Worm (Caenorhabditis elegans) whole organism, late embryonic: ENCODE data around the gene ZC21.8.
A peak's percentile ranks its signal among the peaks of the same experiment; 100 is the strongest.

Source experiments
- C08G9.2 ChIP-seq: sonication (generic microtip); optimal IDR thresholded peaks from 2 replicates; lab custom pipeline; 2016; ENCODE audit warnings: mild to moderate bottlenecking, missing genetic modification characterization, moderate library complexity, missing compliant biosample characterization
- C38D4.7 ChIP-seq: fragments of 200-800 bp; sonication (Bioruptor generic); optimal IDR thresholded peaks from 2 replicates; lab custom pipeline; 2018; ENCODE audit warnings: mild to moderate bottlenecking, missing genetic modification characterization, moderate library complexity, missing compliant biosample characterization
- F13H6.1 ChIP-seq: sonication (generic microtip); optimal IDR thresholded peaks from 2 replicates; lab custom pipeline; 2016; ENCODE audit warnings: missing genetic modification characterization, missing compliant biosample characterization
- K09A11.1 ChIP-seq: sonication (generic microtip); optimal IDR thresholded peaks from 2 replicates; lab custom pipeline; 2017; ENCODE audit warnings: antibody characterized with exemption, mild to moderate bottlenecking, missing genetic modification characterization, missing compliant biosample characterization; ENCODE audit not compliant: insufficient read depth
- T23F11.4 ChIP-seq: fragments of 200-800 bp; sonication (Bioruptor generic); optimal IDR thresholded peaks from 2 replicates; lab custom pipeline; 2018; ENCODE audit warnings: mild to moderate bottlenecking, missing genetic modification characterization, missing compliant biosample characterization
- Y22D7AL.16 ChIP-seq: sonication (generic microtip); optimal IDR thresholded peaks from 2 replicates; lab custom pipeline; 2016; ENCODE audit warnings: missing genetic modification characterization, missing compliant biosample characterization
- ahr-1 ChIP-seq: sonication (generic microtip); optimal IDR thresholded peaks from 2 replicates; lab custom pipeline; 2016; ENCODE audit warnings: missing genetic modification characterization, missing compliant biosample characterization
- ama-1 ChIP-seq: fragments of 150-350 bp; optimal IDR thresholded peaks from 2 replicates; lab custom pipeline; 2014
- ceh-18 ChIP-seq: sonication (generic microtip); optimal IDR thresholded peaks from 2 replicates; lab custom pipeline; 2016; ENCODE audit warnings: missing genetic modification characterization, missing compliant biosample characterization
- ceh-19 ChIP-seq: fragments of 200-800 bp; sonication (Bioruptor generic); optimal IDR thresholded peaks from 2 replicates; lab custom pipeline; 2018; ENCODE audit warnings: mild to moderate bottlenecking, missing genetic modification characterization, missing compliant biosample characterization
- ceh-2 ChIP-seq: sonication (generic microtip); optimal IDR thresholded peaks from 2 replicates; lab custom pipeline; 2016; ENCODE audit warnings: missing genotype, missing genetic modification characterization, missing compliant biosample characterization
- ceh-22 ChIP-seq: sonication (generic microtip); optimal IDR thresholded peaks from 2 replicates; lab custom pipeline; 2017; ENCODE audit warnings: missing biosample characterization, missing genetic modification characterization
- ceh-24 ChIP-seq: sonication (generic microtip); optimal IDR thresholded peaks from 2 replicates; lab custom pipeline; 2016; ENCODE audit warnings: mild to moderate bottlenecking, missing genetic modification characterization, missing compliant biosample characterization
- ceh-30 ChIP-seq: fragments of 150-350 bp; optimal IDR thresholded peaks from 2 replicates; lab custom pipeline; 2014; ENCODE audit warnings: missing biosample characterization, missing genetic modification characterization
- ceh-31 ChIP-seq: sonication (generic microtip); optimal IDR thresholded peaks from 2 replicates; lab custom pipeline; 2016; ENCODE audit warnings: missing genetic modification characterization, missing compliant biosample characterization
- ceh-45 ChIP-seq: fragments of 200-800 bp; sonication (Bioruptor generic); IDR thresholded peaks from 2 replicates; pipeline ENCODE4 v1.3.6; 2022; ENCODE audit warnings: missing genetic modification reagents, missing genetic modification characterization, missing compliant biosample characterization
- ceh-6 ChIP-seq: fragments of 200-800 bp; sonication (Bioruptor generic); optimal IDR thresholded peaks from 2 replicates; lab custom pipeline; 2018; ENCODE audit warnings: mild to moderate bottlenecking, missing genetic modification characterization, missing compliant biosample characterization
- ceh-9 ChIP-seq: sonication (generic microtip); optimal IDR thresholded peaks from 2 replicates; lab custom pipeline; 2016; ENCODE audit warnings: mild to moderate bottlenecking, missing genetic modification characterization, inconsistent platforms, missing compliant biosample characterization
- che-1 ChIP-seq: sonication (generic microtip); optimal IDR thresholded peaks from 2 replicates; lab custom pipeline; 2016; ENCODE audit warnings: mild to moderate bottlenecking, missing genetic modification characterization, missing compliant biosample characterization
- dmd-4 ChIP-seq: sonication (generic microtip); optimal IDR thresholded peaks from 2 replicates; lab custom pipeline; 2016; ENCODE audit warnings: borderline replicate concordance, missing genetic modification characterization, missing compliant biosample characterization
- dve-1 ChIP-seq: sonication (generic microtip); optimal IDR thresholded peaks from 2 replicates; lab custom pipeline; 2017; ENCODE audit warnings: antibody characterized with exemption, mild to moderate bottlenecking, missing genetic modification characterization, missing compliant biosample characterization
- elt-4 ChIP-seq: sonication (generic microtip); optimal IDR thresholded peaks from 2 replicates; lab custom pipeline; 2016; ENCODE audit warnings: missing genetic modification characterization, missing compliant biosample characterization
- ets-4 ChIP-seq: sonication (generic microtip); optimal IDR thresholded peaks from 2 replicates; lab custom pipeline; 2016; ENCODE audit warnings: missing genetic modification characterization, missing compliant biosample characterization
- eyg-1 ChIP-seq: sonication (generic microtip); optimal IDR thresholded peaks from 2 replicates; lab custom pipeline; 2016; ENCODE audit warnings: missing genotype, missing genetic modification characterization, missing compliant biosample characterization
- fax-1 ChIP-seq: sonication (generic microtip); optimal IDR thresholded peaks from 2 replicates; lab custom pipeline; 2016; ENCODE audit warnings: missing genotype, missing genetic modification characterization, missing compliant biosample characterization
- fkh-10 ChIP-seq: fragments of 150-350 bp; optimal IDR thresholded peaks from 2 replicates; lab custom pipeline; 2014; ENCODE audit warnings: missing biosample characterization, missing genetic modification reagents, missing genetic modification characterization
- gmeb-2 ChIP-seq: sonication (generic microtip); optimal IDR thresholded peaks from 2 replicates; lab custom pipeline; 2016; ENCODE audit warnings: missing genetic modification characterization, inconsistent platforms, missing compliant biosample characterization
- hlh-13 ChIP-seq: fragments of 200-800 bp; sonication (Bioruptor generic); optimal IDR thresholded peaks from 2 replicates; lab custom pipeline; 2018; ENCODE audit warnings: mild to moderate bottlenecking, missing genetic modification characterization, missing compliant biosample characterization
- hlh-15 ChIP-seq: sonication (generic microtip); optimal IDR thresholded peaks from 2 replicates; lab custom pipeline; 2016; ENCODE audit warnings: missing genetic modification characterization, missing compliant biosample characterization
- hlh-6 ChIP-seq: sonication (generic microtip); optimal IDR thresholded peaks from 2 replicates; lab custom pipeline; 2016; ENCODE audit warnings: missing genotype, missing genetic modification characterization, missing compliant biosample characterization
- hlh-8 ChIP-seq: sonication (generic microtip); optimal IDR thresholded peaks from 2 replicates; lab custom pipeline; 2016; ENCODE audit warnings: missing genotype, missing genetic modification characterization, missing compliant biosample characterization
- lim-6 ChIP-seq: sonication (generic microtip); optimal IDR thresholded peaks from 2 replicates; lab custom pipeline; 2016; ENCODE audit warnings: missing genetic modification characterization, missing compliant biosample characterization
- lin-11 ChIP-seq: fragments of 200-800 bp; sonication (Bioruptor generic); optimal IDR thresholded peaks from 2 replicates; lab custom pipeline; 2018; ENCODE audit warnings: mild to moderate bottlenecking, missing genetic modification characterization, missing compliant biosample characterization
- madf-2 ChIP-seq: sonication (generic microtip); optimal IDR thresholded peaks from 2 replicates; lab custom pipeline; 2017; ENCODE audit warnings: missing genetic modification characterization, missing compliant biosample characterization
- nfya-1 ChIP-seq: sonication (generic microtip); optimal IDR thresholded peaks from 2 replicates; lab custom pipeline; 2017; ENCODE audit warnings: missing genetic modification characterization, mild to moderate bottlenecking, missing compliant biosample characterization, antibody characterized with exemption, moderate library complexity
- nhr-11 ChIP-seq: fragments of 150-350 bp; optimal IDR thresholded peaks from 2 replicates; lab custom pipeline; 2014; ENCODE audit warnings: missing biosample characterization, missing genetic modification characterization
- pag-3 ChIP-seq: sonication (generic microtip); optimal IDR thresholded peaks from 2 replicates; lab custom pipeline; 2016; ENCODE audit warnings: missing compliant biosample characterization, missing genetic modification characterization, borderline replicate concordance
- pha-2 ChIP-seq: sonication (generic microtip); optimal IDR thresholded peaks from 2 replicates; lab custom pipeline; 2017; ENCODE audit warnings: mild to moderate bottlenecking, missing genetic modification characterization, missing compliant biosample characterization
- pha-4 ChIP-seq: fragments of 150-350 bp; optimal IDR thresholded peaks from 2 replicates; lab custom pipeline; 2018; ENCODE audit warnings: missing biosample characterization, missing genetic modification reagents, missing genetic modification characterization
- pqm-1 ChIP-seq: sonication (generic microtip); optimal IDR thresholded peaks from 2 replicates; lab custom pipeline; 2016; ENCODE audit warnings: missing genetic modification characterization, missing compliant biosample characterization
- pros-1 ChIP-seq: fragments of 150-350 bp; optimal IDR thresholded peaks from 2 replicates; lab custom pipeline; 2014; ENCODE audit warnings: missing biosample characterization, missing genetic modification reagents, missing genetic modification characterization
- ref-2 ChIP-seq: sonication (generic microtip); optimal IDR thresholded peaks from 2 replicates; lab custom pipeline; 2016; ENCODE audit warnings: missing genetic modification characterization, missing compliant biosample characterization
- rnt-1 ChIP-seq: sonication (generic microtip); optimal IDR thresholded peaks from 2 replicates; lab custom pipeline; 2016; ENCODE audit warnings: missing genetic modification characterization, missing compliant biosample characterization
- sdc-2 ChIP-seq: sonication (generic microtip); optimal IDR thresholded peaks from 2 replicates; lab custom pipeline; 2016; ENCODE audit warnings: missing genotype, missing genetic modification characterization, missing compliant biosample characterization
- sox-2 ChIP-seq: fragments of 200-800 bp; sonication (Bioruptor generic); IDR thresholded peaks from 2 replicates; pipeline ENCODE4 v1.3.6; 2022; ENCODE audit warnings: missing genetic modification reagents, missing genetic modification characterization, missing compliant biosample characterization
- sox-4 ChIP-seq: sonication (generic microtip); optimal IDR thresholded peaks from 2 replicates; lab custom pipeline; 2017; ENCODE audit warnings: mild to moderate bottlenecking, missing genetic modification characterization, inconsistent platforms, missing compliant biosample characterization
- syd-9 ChIP-seq: sonication (generic microtip); optimal IDR thresholded peaks from 2 replicates; lab custom pipeline; 2016; ENCODE audit warnings: mild to moderate bottlenecking, missing genetic modification characterization, moderate library complexity, missing compliant biosample characterization
- tbx-2 ChIP-seq: sonication (generic microtip); optimal IDR thresholded peaks from 2 replicates; lab custom pipeline; 2016; ENCODE audit warnings: missing genetic modification characterization, missing compliant biosample characterization
- tbx-7 ChIP-seq: sonication (generic microtip); optimal IDR thresholded peaks from 2 replicates; lab custom pipeline; 2016; ENCODE audit warnings: missing genotype, missing genetic modification characterization, missing compliant biosample characterization
- ttx-3 ChIP-seq: sonication (generic microtip); optimal IDR thresholded peaks from 2 replicates; lab custom pipeline; 2016; ENCODE audit warnings: missing genetic modification reagents, missing genetic modification characterization, missing compliant biosample characterization
- unc-3 ChIP-seq, 2 experiments: fragments of 200-800 bp in 1 of 2; sonication (Bioruptor generic) in 1 of 2; sonication (generic microtip) in 1 of 2; conservative IDR thresholded peaks in 1 of 2; optimal IDR thresholded peaks in 1 of 2; 2 replicates each; pipeline versions ENCODE4 v1.3.6 to Lab custom; 2016 to 2022; ENCODE audit warnings: missing compliant biosample characterization in 2 of 2, missing genetic modification characterization in 2 of 2, missing genetic modification reagents in 1 of 2
- unc-42 ChIP-seq: sonication (generic microtip); optimal IDR thresholded peaks from 2 replicates; lab custom pipeline; 2016; ENCODE audit warnings: missing genotype, missing genetic modification characterization, missing compliant biosample characterization
- unc-86 ChIP-seq: sonication (generic microtip); optimal IDR thresholded peaks from 2 replicates; lab custom pipeline; 2016; ENCODE audit warnings: missing genetic modification characterization, missing compliant biosample characterization
- ztf-16 ChIP-seq: sonication (generic microtip); optimal IDR thresholded peaks from 2 replicates; lab custom pipeline; 2017; ENCODE audit warnings: missing genetic modification characterization, missing compliant biosample characterization

The ZC21.8 gene

ce11 chrIII:8529002-8529401, 9.2 kb upstream of the ZC21.8 start:
- TF ChIP-seq Y22D7AL.16 (no peak), pros-1 (tag; lab: Kevin White, UChicago) (no peak), sox-4 (no peak), ztf-16 (no peak), unc-3 (GFP tag; conservative IDR thresholded peaks at IDR 0.05; lab: Robert Waterston, UW) (no peak), unc-3 (tag; optimal IDR thresholded peaks at IDR 0.05; lab: Kevin White, UChicago) (no peak), ceh-31 (tag; lab: Kevin White, UChicago) (peak; percentile 90), hlh-6 (tag; lab: Kevin White, UChicago) (no peak), ahr-1 (tag; lab: Kevin White, UChicago) (no peak), pha-2 (tag; lab: Kevin White, UChicago) (no peak), hlh-15 (no peak), ets-4 (tag; lab: Kevin White, UChicago) (peak; percentile 78), syd-9 (tag; lab: Kevin White, UChicago) (no peak), pqm-1 (tag; lab: Kevin White, UChicago) (no peak), rnt-1 (peak; percentile 8), lin-11 (tag; lab: Kevin White, UChicago) (no peak), dve-1 (tag; lab: Kevin White, UChicago) (no peak), ama-1 (peak; percentile 94), madf-2 (tag; lab: Kevin White, UChicago) (no peak), K09A11.1 (tag; lab: Kevin White, UChicago) (peak; percentile 14), eyg-1 (tag; lab: Kevin White, UChicago) (no peak), ceh-18 (tag; lab: Kevin White, UChicago) (no peak), ceh-19 (GFP tag; lab: Kevin White, UChicago) (no peak), tbx-2 (tag; lab: Kevin White, UChicago) (peak; percentile 74), F13H6.1 (tag; lab: Kevin White, UChicago) (no peak), pha-4 (tag; lab: Kevin White, UChicago) (no peak), sdc-2 (peak; percentile 2), ceh-9 (tag; lab: Kevin White, UChicago) (no peak), dmd-4 (no peak), ceh-24 (tag; lab: Kevin White, UChicago) (no peak), ref-2 (tag; lab: Kevin White, UChicago) (peak; percentile 58), hlh-13 (GFP tag; lab: Kevin White, UChicago) (no peak), T23F11.4 (GFP tag; lab: Kevin White, UChicago) (no peak), lim-6 (tag; lab: Kevin White, UChicago) (peak; percentile 39), unc-86 (tag; lab: Kevin White, UChicago) (no peak), ceh-22 (no peak), ceh-45 (GFP tag; lab: Robert Waterston, UW) (no peak), elt-4 (tag; lab: Kevin White, UChicago) (no peak), nhr-11 (tag; lab: Kevin White, UChicago) (no peak), fkh-10 (GFP tag; lab: Kevin White, UChicago) (no peak), ttx-3 (tag; lab: Kevin White, UChicago) (no peak), C38D4.7 (GFP tag; lab: Kevin White, UChicago) (no peak), ceh-2 (tag; lab: Kevin White, UChicago) (peak; percentile 75), C08G9.2 (tag; lab: Kevin White, UChicago) (peak; percentile 82), pag-3 (tag; lab: Kevin White, UChicago) (no peak), sox-2 (GFP tag; lab: Robert Waterston, UW) (no peak), ceh-6 (GFP tag; lab: Kevin White, UChicago) (no peak), nfya-1 (peak; percentile 100), unc-42 (peak; percentile 23), gmeb-2 (tag; lab: Kevin White, UChicago) (peak; percentile 37), tbx-7 (tag; lab: Kevin White, UChicago) (peak; percentile 63), fax-1 (tag; lab: Kevin White, UChicago) (no peak), ceh-30 (no peak), hlh-8 (tag; lab: Kevin White, UChicago) (no peak), che-1 (tag; lab: Kevin White, UChicago) (no peak)
